Worm (Caenorhabditis elegans) whole organism, L1 larva: ENCODE data around the gene pin-2.

Experiments
- aha-1 ChIP-seq: fragments of 150-350 bp; optimal IDR thresholded peaks from 2 replicates; lab custom pipeline; 2014; ENCODE audit warnings: missing biosample characterization, missing genetic modification characterization
- blmp-1 ChIP-seq: fragments of 150-350 bp; optimal IDR thresholded peaks from 2 replicates; lab custom pipeline; 2014; ENCODE audit warnings: missing biosample characterization, missing genetic modification characterization
- ceh-63 ChIP-seq: fragments of 200-800 bp; sonication (Bioruptor generic); optimal IDR thresholded peaks from 2 replicates; lab custom pipeline; 2018; ENCODE audit warnings: mild to moderate bottlenecking, missing genetic modification characterization, missing compliant biosample characterization
- ceh-88 ChIP-seq: fragments of 200-800 bp; sonication (Bioruptor generic); IDR thresholded peaks from 2 replicates; pipeline ENCODE4 v1.3.6; 2022; ENCODE audit warnings: missing genetic modification characterization, missing compliant biosample characterization
- ces-1 ChIP-seq: fragments of 150-350 bp; optimal IDR thresholded peaks from 2 replicates; lab custom pipeline; 2014; ENCODE audit warnings: missing biosample characterization, missing genetic modification reagents, missing genetic modification characterization
- dpl-1 ChIP-seq, 3 experiments: fragments of 150-350 bp in 2 of 3; sonication (generic microtip) in 1 of 3; optimal IDR thresholded peaks; 2 replicates each; lab custom pipeline; 2014 to 2017; ENCODE audit warnings: missing biosample characterization in 3 of 3, missing genetic modification characterization in 3 of 3, missing genetic modification reagents in 3 of 3
- efl-1 ChIP-seq, 4 experiments: fragments of 150-350 bp; optimal IDR thresholded peaks in 3 of 4; peaks in 1 of 4; 1 replicate in 1 of 4; 2 replicates in 3 of 4; lab custom pipeline; 2014; ENCODE audit warnings: missing biosample characterization in 2 of 4, missing genetic modification characterization in 2 of 4, missing genetic modification reagents in 2 of 4
- efl-3 ChIP-seq: fragments of 200-800 bp; sonication (Bioruptor generic); optimal IDR thresholded peaks from 2 replicates; lab custom pipeline; 2018; ENCODE audit warnings: mild to moderate bottlenecking, missing genetic modification characterization, missing compliant biosample characterization
- elt-2 ChIP-seq: sonication (generic microtip); optimal IDR thresholded peaks from 2 replicates; lab custom pipeline; 2016; ENCODE audit warnings: missing genetic modification characterization, mild to moderate bottlenecking, inconsistent platforms, missing compliant biosample characterization, missing genetic modification reagents
- jun-1 ChIP-seq: fragments of 150-350 bp; optimal IDR thresholded peaks from 2 replicates; lab custom pipeline; 2014; ENCODE audit warnings: missing biosample characterization, missing genetic modification reagents, missing genetic modification characterization
- lin-13 ChIP-seq: fragments of 150-350 bp; optimal IDR thresholded peaks from 2 replicates; lab custom pipeline; 2014; ENCODE audit warnings: missing biosample characterization, missing genetic modification reagents, missing genetic modification characterization
- lin-14 ChIP-seq: fragments of 200-800 bp; sonication (Bioruptor generic); optimal IDR thresholded peaks from 2 replicates; lab custom pipeline; 2018; ENCODE audit warnings: mild to moderate bottlenecking, missing genetic modification characterization, moderate library complexity, missing compliant biosample characterization
- lin-15B ChIP-seq: fragments of 150-350 bp; sonication (generic microtip); optimal IDR thresholded peaks from 3 replicates; lab custom pipeline; 2014; ENCODE audit warnings: missing biosample characterization, missing genetic modification characterization
- lin-35 ChIP-seq, 2 experiments: fragments of 150-350 bp; optimal IDR thresholded peaks; 2 replicates each; lab custom pipeline; 2014; ENCODE audit warnings: missing biosample characterization in 2 of 2, missing genetic modification characterization in 2 of 2, missing genetic modification reagents in 2 of 2
- lin-39 ChIP-seq: fragments of 150-350 bp; optimal IDR thresholded peaks from 2 replicates; lab custom pipeline; 2014; ENCODE audit warnings: missing biosample characterization, missing genetic modification reagents, missing genetic modification characterization
- lsy-2 ChIP-seq, 2 experiments: fragments of 150-350 bp; optimal IDR thresholded peaks; 2 replicates each; lab custom pipeline; 2014; ENCODE audit warnings: missing biosample characterization in 2 of 2, missing genetic modification characterization in 2 of 2
- mab-9 ChIP-seq: fragments of 200-800 bp; sonication (Bioruptor generic); IDR thresholded peaks from 2 replicates; pipeline ENCODE4 v1.3.6; 2022; ENCODE audit warnings: missing genetic modification reagents, missing genetic modification characterization, missing compliant biosample characterization
- mef-2 ChIP-seq: fragments of 150-350 bp; optimal IDR thresholded peaks from 2 replicates; lab custom pipeline; 2014; ENCODE audit warnings: missing biosample characterization, missing genetic modification characterization
- mep-1 ChIP-seq: fragments of 150-350 bp; optimal IDR thresholded peaks from 2 replicates; lab custom pipeline; 2014; ENCODE audit warnings: missing biosample characterization, missing genetic modification characterization
- nhr-11 ChIP-seq: fragments of 150-350 bp; optimal IDR thresholded peaks from 2 replicates; lab custom pipeline; 2014; ENCODE audit warnings: missing biosample characterization, missing genetic modification characterization
- nhr-20 ChIP-seq: sonication (generic microtip); optimal IDR thresholded peaks from 2 replicates; lab custom pipeline; 2016; ENCODE audit warnings: mild to moderate bottlenecking, missing genetic modification characterization, missing compliant biosample characterization
- nhr-28 ChIP-seq: fragments of 150-350 bp; optimal IDR thresholded peaks from 2 replicates; lab custom pipeline; 2014; ENCODE audit warnings: missing biosample characterization, missing genetic modification characterization
- nhr-71 ChIP-seq: sonication (generic microtip); optimal IDR thresholded peaks from 2 replicates; lab custom pipeline; 2016; ENCODE audit warnings: mild to moderate bottlenecking, missing genetic modification characterization, moderate library complexity, missing compliant biosample characterization
- nhr-85 ChIP-seq: sonication (generic microtip); peaks from one replicate; lab custom pipeline; 2016; ENCODE audit warnings: missing genetic modification characterization, inconsistent platforms, missing compliant biosample characterization
- nhr-90 ChIP-seq: sonication (generic microtip); optimal IDR thresholded peaks from 2 replicates; lab custom pipeline; 2016; ENCODE audit warnings: mild to moderate bottlenecking, missing genetic modification characterization, missing compliant biosample characterization; ENCODE audit not compliant: poor library complexity
- pax-3 ChIP-seq: fragments of 200-800 bp; sonication (Bioruptor generic); optimal IDR thresholded peaks from 2 replicates; lab custom pipeline; 2018; ENCODE audit warnings: mild to moderate bottlenecking, missing genetic modification characterization, moderate library complexity, missing compliant biosample characterization
- snu-23 ChIP-seq: sonication (generic microtip); optimal IDR thresholded peaks from 2 replicates; lab custom pipeline; 2016; ENCODE audit warnings: missing genetic modification characterization, missing compliant biosample characterization
- swsn-7 ChIP-seq: sonication (generic microtip); optimal IDR thresholded peaks from 2 replicates; lab custom pipeline; 2016; ENCODE audit warnings: missing genetic modification characterization, missing compliant biosample characterization
- tbx-2 ChIP-seq: sonication (generic microtip); optimal IDR thresholded peaks from 2 replicates; lab custom pipeline; 2016; ENCODE audit warnings: missing genetic modification characterization, missing compliant biosample characterization
- unc-30 ChIP-seq: sonication (generic microtip); optimal IDR thresholded peaks from 2 replicates; lab custom pipeline; 2017; ENCODE audit warnings: missing biosample characterization, missing genetic modification characterization
- unc-62 ChIP-seq: fragments of 150-350 bp; optimal IDR thresholded peaks from 2 replicates; lab custom pipeline; 2014; ENCODE audit warnings: missing biosample characterization, missing genetic modification reagents, missing genetic modification characterization
- unc-98 ChIP-seq: fragments of 200-800 bp; sonication (Bioruptor generic); IDR thresholded peaks from 2 replicates; pipeline ENCODE4 v1.3.6; 2022; ENCODE audit warnings: missing genetic modification characterization, missing compliant biosample characterization
- vab-15 ChIP-seq: sonication (generic microtip); optimal IDR thresholded peaks from 2 replicates; lab custom pipeline; 2017; ENCODE audit warnings: missing genotype, mild to moderate bottlenecking, missing genetic modification characterization, missing compliant biosample characterization

Gene pin-2

ce11 chrIV:12840348-12840747 is 46.7 kb downstream of the pin-2 start (continued):
- TF ChIP-seq efl-1 (optimal IDR thresholded peaks at IDR 0.05; lab: Kevin White, UChicago) (peak in 1 of 2 experiments; percentile 16), efl-1 (GFP tag; optimal IDR thresholded peaks at IDR 0.05 in 1 of 2; lab: Kevin White, UChicago) (peak in 1 of 2 experiments; percentile 73), ces-1 (GFP tag; lab: Kevin White, UChicago) (no peak), lsy-2 (tag; optimal IDR thresholded peaks at IDR 0.05; lab: Kevin White, UChicago) (peak in 1 of 2 experiments; percentile 38), nhr-28 (tag; lab: Kevin White, UChicago) (no peak), tbx-2 (tag; lab: Kevin White, UChicago) (peak; percentile 32), dpl-1 (GFP tag; optimal IDR thresholded peaks at IDR 0.05; lab: Kevin White, UChicago) (peak in 1 of 3 experiments; percentile 29), lin-15B (tag; lab: Kevin White, UChicago) (no peak)

- TF ChIP-seq nhr-85 (tag; lab: Kevin White, UChicago) (peak; percentile 52), lin-13 (GFP tag; lab: Kevin White, UChicago) (no peak)
These were observed 47.2 kb downstream of the pin-2 start for ce11 chrIV:12840873-12841272.

ce11 chrIV:12842121-12842520 is 48.5 kb downstream of the pin-2 start:
- TF ChIP-seq dpl-1 (GFP tag; optimal IDR thresholded peaks at IDR 0.05; lab: Kevin White, UChicago) (no peak), nhr-90 (peak; percentile 8), jun-1 (peak; percentile 36), lin-39 (no peak), nhr-71 (tag; lab: Kevin White, UChicago) (peak; percentile 17), lin-35 (GFP tag; optimal IDR thresholded peaks at IDR 0.05; lab: Kevin White, UChicago) (peak in 1 of 2 experiments; percentile 29), mep-1 (tag; lab: Kevin White, UChicago) (no peak), nhr-20 (tag; lab: Kevin White, UChicago) (peak; percentile 33), elt-2 (tag; lab: Kevin White, UChicago) (peak; percentile 98), efl-1 (optimal IDR thresholded peaks at IDR 0.05; lab: Kevin White, UChicago) (no peak), efl-1 (GFP tag; optimal IDR thresholded peaks at IDR 0.05 in 1 of 2; lab: Kevin White, UChicago) (no peak), pax-3 (tag; lab: Kevin White, UChicago) (peak; percentile 8), lin-14 (GFP tag; lab: Kevin White, UChicago) (peak; percentile 8)

ce11 chrIV:12842895-12843294 is 49.2 kb downstream of the pin-2 start:
- TF ChIP-seq unc-62 (GFP tag; lab: Kevin White, UChicago): no peak
- peak; percentile 42 for TF ChIP-seq nhr-71 (tag; lab: Kevin White, UChicago)
- no peak for TF ChIP-seq mab-9 (GFP tag; lab: Robert Waterston, UW)
- peak; percentile 18 for TF ChIP-seq swsn-7 (tag; lab: Kevin White, UChicago)
- TF ChIP-seq mef-2 (tag; lab: Kevin White, UChicago): no peak
- TF ChIP-seq nhr-11: peak; percentile 1
- peak; percentile 69 for TF ChIP-seq lin-14 (GFP tag; lab: Kevin White, UChicago)
- no peak for TF ChIP-seq blmp-1 (tag; lab: Kevin White, UChicago)
- TF ChIP-seq aha-1 (tag; lab: Kevin White, UChicago): no peak
- no peak for TF ChIP-seq unc-98 (GFP tag; lab: Robert Waterston, UW)
- TF ChIP-seq tbx-2 (tag; lab: Kevin White, UChicago): peak; percentile 25
- TF ChIP-seq nhr-20 (tag; lab: Kevin White, UChicago): peak; percentile 3
- peak; percentile 2 for TF ChIP-seq snu-23
- peak in 1 of 2 experiments; percentile 24 for TF ChIP-seq lsy-2 (tag; optimal IDR thresholded peaks at IDR 0.05; lab: Kevin White, UChicago)
- TF ChIP-seq efl-1 (optimal IDR thresholded peaks at IDR 0.05; lab: Kevin White, UChicago): no peak
- TF ChIP-seq efl-1 (GFP tag; optimal IDR thresholded peaks at IDR 0.05 in 1 of 2; lab: Kevin White, UChicago): peak in 1 of 2 experiments; percentile 75
- TF ChIP-seq ceh-63 (GFP tag; lab: Kevin White, UChicago): peak; percentile 53
- no peak for TF ChIP-seq unc-30 (tag; lab: Kevin White, UChicago)
- TF ChIP-seq ceh-88 (GFP tag; lab: Robert Waterston, UW): no peak
- no peak for TF ChIP-seq efl-3
- TF ChIP-seq vab-15: peak; percentile 8
